Worm (Caenorhabditis elegans) whole organism, L1 larva: ENCODE data around the gene rpl-20.

Experiments
- C16A3.4 ChIP-seq: fragments of 150-350 bp; optimal IDR thresholded peaks from 2 replicates; lab custom pipeline; 2014; ENCODE audit warnings: missing biosample characterization, missing genetic modification characterization
- C34B4.2 ChIP-seq: sonication (generic microtip); optimal IDR thresholded peaks from 2 replicates; lab custom pipeline; 2017; ENCODE audit warnings: mild to moderate bottlenecking, missing genetic modification characterization, missing compliant biosample characterization
- F16B12.6 ChIP-seq: fragments of 150-350 bp; optimal IDR thresholded peaks from 2 replicates; lab custom pipeline; 2014; ENCODE audit warnings: missing biosample characterization, missing genetic modification characterization
- Y116A8C.19 ChIP-seq: sonication (generic microtip); optimal IDR thresholded peaks from 2 replicates; lab custom pipeline; 2016; ENCODE audit warnings: missing compliant biosample characterization, missing genetic modification characterization, borderline replicate concordance
- aha-1 ChIP-seq: fragments of 150-350 bp; optimal IDR thresholded peaks from 2 replicates; lab custom pipeline; 2014; ENCODE audit warnings: missing biosample characterization, missing genetic modification characterization
- blmp-1 ChIP-seq: fragments of 150-350 bp; optimal IDR thresholded peaks from 2 replicates; lab custom pipeline; 2014; ENCODE audit warnings: missing biosample characterization, missing genetic modification characterization
- ceh-63 ChIP-seq: fragments of 200-800 bp; sonication (Bioruptor generic); optimal IDR thresholded peaks from 2 replicates; lab custom pipeline; 2018; ENCODE audit warnings: mild to moderate bottlenecking, missing genetic modification characterization, missing compliant biosample characterization
- ceh-82 ChIP-seq, 3 experiments: fragments of 150-350 bp in 1 of 3; sonication (generic microtip) in 2 of 3; optimal IDR thresholded peaks; 2 replicates each; lab custom pipeline; 2014 to 2017; ENCODE audit warnings: missing biosample characterization in 3 of 3, missing genetic modification characterization in 3 of 3
- ceh-90 ChIP-seq: sonication (generic microtip); optimal IDR thresholded peaks from 2 replicates; lab custom pipeline; 2016; ENCODE audit warnings: missing genetic modification characterization, missing compliant biosample characterization
- ces-1 ChIP-seq: fragments of 150-350 bp; optimal IDR thresholded peaks from 2 replicates; lab custom pipeline; 2014; ENCODE audit warnings: missing biosample characterization, missing genetic modification reagents, missing genetic modification characterization
- dpl-1 ChIP-seq, 3 experiments: fragments of 150-350 bp in 2 of 3; sonication (generic microtip) in 1 of 3; optimal IDR thresholded peaks; 2 replicates each; lab custom pipeline; 2014 to 2017; ENCODE audit warnings: missing biosample characterization in 3 of 3, missing genetic modification characterization in 3 of 3, missing genetic modification reagents in 3 of 3
- efl-1 ChIP-seq, 4 experiments: fragments of 150-350 bp; optimal IDR thresholded peaks in 3 of 4; peaks in 1 of 4; 1 replicate in 1 of 4; 2 replicates in 3 of 4; lab custom pipeline; 2014; ENCODE audit warnings: missing biosample characterization in 2 of 4, missing genetic modification characterization in 2 of 4, missing genetic modification reagents in 2 of 4
- efl-3 ChIP-seq: fragments of 200-800 bp; sonication (Bioruptor generic); optimal IDR thresholded peaks from 2 replicates; lab custom pipeline; 2018; ENCODE audit warnings: mild to moderate bottlenecking, missing genetic modification characterization, missing compliant biosample characterization
- egl-13 ChIP-seq: sonication (generic microtip); optimal IDR thresholded peaks from 2 replicates; lab custom pipeline; 2016; ENCODE audit warnings: missing genotype, missing genetic modification reagents, missing genetic modification characterization, missing compliant biosample characterization
- elt-2 ChIP-seq: sonication (generic microtip); optimal IDR thresholded peaks from 2 replicates; lab custom pipeline; 2016; ENCODE audit warnings: missing genetic modification characterization, mild to moderate bottlenecking, inconsistent platforms, missing compliant biosample characterization, missing genetic modification reagents
- elt-3 ChIP-seq, 6 experiments: fragments of 150-350 bp in 1 of 6; sonication (generic microtip); optimal IDR thresholded peaks; 2 replicates each; lab custom pipeline; 2017 to 2018; ENCODE audit warnings: missing biosample characterization in 6 of 6, missing genetic modification characterization in 6 of 6, inconsistent platforms in 1 of 6
- fkh-10 ChIP-seq: sonication (generic microtip); optimal IDR thresholded peaks from 2 replicates; lab custom pipeline; 2017; ENCODE audit warnings: missing biosample characterization, missing genetic modification reagents, missing genetic modification characterization
- fkh-8 ChIP-seq: sonication (generic microtip); optimal IDR thresholded peaks from 2 replicates; lab custom pipeline; 2016; ENCODE audit warnings: mild to moderate bottlenecking, missing genetic modification characterization, missing compliant biosample characterization
- fos-1 ChIP-seq: fragments of 150-350 bp; optimal IDR thresholded peaks from 2 replicates; lab custom pipeline; 2014; ENCODE audit warnings: missing biosample characterization, missing genetic modification characterization
- grh-1 ChIP-seq: fragments of 200-800 bp; sonication (Bioruptor generic); IDR thresholded peaks from 2 replicates; pipeline ENCODE4 v1.3.6; 2022; ENCODE audit warnings: missing genetic modification reagents, missing genetic modification characterization, missing compliant biosample characterization
- hlh-17 ChIP-seq: fragments of 200-800 bp; sonication (Bioruptor generic); optimal IDR thresholded peaks from 2 replicates; lab custom pipeline; 2018; ENCODE audit warnings: missing genetic modification characterization, mild to moderate bottlenecking, missing compliant biosample characterization, moderate library complexity, borderline replicate concordance
- isw-1 ChIP-seq: fragments of 200-800 bp; sonication (Bioruptor generic); IDR thresholded peaks from 2 replicates; pipeline ENCODE4 v1.3.6; 2022; ENCODE audit warnings: missing genetic modification characterization, missing compliant biosample characterization
- lin-14 ChIP-seq: fragments of 200-800 bp; sonication (Bioruptor generic); optimal IDR thresholded peaks from 2 replicates; lab custom pipeline; 2018; ENCODE audit warnings: mild to moderate bottlenecking, missing genetic modification characterization, moderate library complexity, missing compliant biosample characterization
- lin-15B ChIP-seq: fragments of 150-350 bp; sonication (generic microtip); optimal IDR thresholded peaks from 3 replicates; lab custom pipeline; 2014; ENCODE audit warnings: missing biosample characterization, missing genetic modification characterization
- lin-39 ChIP-seq: fragments of 150-350 bp; optimal IDR thresholded peaks from 2 replicates; lab custom pipeline; 2014; ENCODE audit warnings: missing biosample characterization, missing genetic modification reagents, missing genetic modification characterization
- mab-9 ChIP-seq: fragments of 200-800 bp; sonication (Bioruptor generic); IDR thresholded peaks from 2 replicates; pipeline ENCODE4 v1.3.6; 2022; ENCODE audit warnings: missing genetic modification reagents, missing genetic modification characterization, missing compliant biosample characterization
- mdl-1 ChIP-seq, 2 experiments: fragments of 150-350 bp; optimal IDR thresholded peaks; 2 replicates each; lab custom pipeline; 2014 to 2017; ENCODE audit warnings: missing biosample characterization in 2 of 2, missing genetic modification characterization in 2 of 2, inconsistent platforms in 1 of 2
- mef-2 ChIP-seq: fragments of 150-350 bp; optimal IDR thresholded peaks from 2 replicates; lab custom pipeline; 2014; ENCODE audit warnings: missing biosample characterization, missing genetic modification characterization
- nhr-12 ChIP-seq: sonication (generic microtip); optimal IDR thresholded peaks from 2 replicates; lab custom pipeline; 2017; ENCODE audit warnings: missing biosample characterization, missing genetic modification characterization
- nhr-20 ChIP-seq: sonication (generic microtip); optimal IDR thresholded peaks from 2 replicates; lab custom pipeline; 2016; ENCODE audit warnings: mild to moderate bottlenecking, missing genetic modification characterization, missing compliant biosample characterization
- nhr-237 ChIP-seq: fragments of 150-350 bp; optimal IDR thresholded peaks from 2 replicates; lab custom pipeline; 2014; ENCODE audit warnings: missing biosample characterization, missing genetic modification characterization
- nhr-71 ChIP-seq: sonication (generic microtip); optimal IDR thresholded peaks from 2 replicates; lab custom pipeline; 2016; ENCODE audit warnings: mild to moderate bottlenecking, missing genetic modification characterization, moderate library complexity, missing compliant biosample characterization
- nhr-76 ChIP-seq: sonication (generic microtip); optimal IDR thresholded peaks from 2 replicates; lab custom pipeline; 2017; ENCODE audit warnings: missing biosample characterization, missing genetic modification characterization
- nhr-77 ChIP-seq: fragments of 150-350 bp; optimal IDR thresholded peaks from 2 replicates; lab custom pipeline; 2014; ENCODE audit warnings: missing biosample characterization, missing genetic modification characterization
- nhr-84 ChIP-seq: sonication (generic microtip); optimal IDR thresholded peaks from 2 replicates; lab custom pipeline; 2017; ENCODE audit warnings: missing biosample characterization, missing genetic modification characterization
- nhr-85 ChIP-seq: sonication (generic microtip); peaks from one replicate; lab custom pipeline; 2016; ENCODE audit warnings: missing genetic modification characterization, inconsistent platforms, missing compliant biosample characterization
- nhr-90 ChIP-seq: sonication (generic microtip); optimal IDR thresholded peaks from 2 replicates; lab custom pipeline; 2016; ENCODE audit warnings: mild to moderate bottlenecking, missing genetic modification characterization, missing compliant biosample characterization; ENCODE audit not compliant: poor library complexity
- pag-3 ChIP-seq: sonication (generic microtip); optimal IDR thresholded peaks from 2 replicates; lab custom pipeline; 2017; ENCODE audit warnings: missing genetic modification characterization, mild to moderate bottlenecking, missing compliant biosample characterization, antibody characterized with exemption, borderline replicate concordance; ENCODE audit not compliant: insufficient read depth
- pqm-1 ChIP-seq: sonication (generic microtip); optimal IDR thresholded peaks from 3 replicates; lab custom pipeline; 2017; ENCODE audit warnings: missing biosample characterization, missing genetic modification characterization
- rnt-1 ChIP-seq: sonication (generic microtip); optimal IDR thresholded peaks from 2 replicates; lab custom pipeline; 2016; ENCODE audit warnings: mild to moderate bottlenecking, missing genetic modification characterization, moderate library complexity, missing compliant biosample characterization
- skn-1 ChIP-seq: fragments of 150-350 bp; optimal IDR thresholded peaks from 2 replicates; lab custom pipeline; 2014; ENCODE audit warnings: missing biosample characterization, missing genetic modification characterization
- sox-4 ChIP-seq: sonication (generic microtip); optimal IDR thresholded peaks from 2 replicates; lab custom pipeline; 2016; ENCODE audit warnings: missing genetic modification characterization, missing compliant biosample characterization
- unc-30 ChIP-seq: sonication (generic microtip); optimal IDR thresholded peaks from 2 replicates; lab custom pipeline; 2017; ENCODE audit warnings: missing biosample characterization, missing genetic modification characterization
- unc-86 ChIP-seq: sonication (generic microtip); optimal IDR thresholded peaks from 2 replicates; lab custom pipeline; 2016; ENCODE audit warnings: missing genetic modification characterization, missing compliant biosample characterization
- unc-98 ChIP-seq: fragments of 200-800 bp; sonication (Bioruptor generic); IDR thresholded peaks from 2 replicates; pipeline ENCODE4 v1.3.6; 2022; ENCODE audit warnings: missing genetic modification characterization, missing compliant biosample characterization
- vab-15 ChIP-seq: sonication (generic microtip); optimal IDR thresholded peaks from 2 replicates; lab custom pipeline; 2017; ENCODE audit warnings: missing genotype, mild to moderate bottlenecking, missing genetic modification characterization, missing compliant biosample characterization
- xbp-1 ChIP-seq: sonication (generic microtip); optimal IDR thresholded peaks from 2 replicates; lab custom pipeline; 2016; ENCODE audit warnings: missing genetic modification characterization, missing compliant biosample characterization
- zag-1 ChIP-seq: fragments of 150-350 bp; optimal IDR thresholded peaks from 2 replicates; lab custom pipeline; 2014; ENCODE audit warnings: missing biosample characterization, missing genetic modification characterization
- zip-4 ChIP-seq: fragments of 200-800 bp; sonication (Bioruptor generic); optimal IDR thresholded peaks from 2 replicates; lab custom pipeline; 2018; ENCODE audit warnings: mild to moderate bottlenecking, missing genetic modification characterization, moderate library complexity, missing compliant biosample characterization
- ztf-11 ChIP-seq, 2 experiments: sonication (generic microtip); optimal IDR thresholded peaks; 2 replicates each; lab custom pipeline; 2016 to 2017; ENCODE audit warnings: missing genetic modification characterization in 2 of 2, missing biosample characterization in 1 of 2, missing compliant biosample characterization in 1 of 2
- ztf-4 ChIP-seq: fragments of 150-350 bp; optimal IDR thresholded peaks from 2 replicates; lab custom pipeline; 2014; ENCODE audit warnings: missing biosample characterization, missing genetic modification characterization

Gene rpl-20

DNA sequence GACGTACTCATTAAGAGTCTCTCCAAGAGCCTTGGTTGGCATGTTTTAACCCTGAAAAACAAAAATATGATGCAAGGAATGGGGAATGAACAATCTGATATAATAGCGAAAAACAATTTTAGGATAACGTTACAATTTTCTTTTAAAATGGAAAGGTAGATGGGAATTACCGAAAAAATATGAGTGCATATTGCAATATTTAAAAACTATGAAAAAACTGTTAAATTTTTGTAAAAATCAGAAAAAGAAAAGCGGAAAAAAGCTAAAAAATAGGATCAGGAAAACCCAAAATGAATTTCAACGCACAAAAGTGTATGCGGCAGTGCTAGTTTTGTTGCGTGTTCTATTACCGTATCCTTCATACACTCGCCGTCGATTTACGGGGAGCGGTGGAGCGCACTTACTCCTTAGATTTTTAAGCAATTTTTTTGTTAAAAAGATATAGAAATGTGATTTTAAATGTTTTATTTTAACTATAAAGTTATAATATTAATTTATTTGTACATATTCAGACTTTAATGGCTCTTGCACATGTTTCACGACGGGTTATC, at the start of gene rpl-20, which contains the start of gene Y17G9B.5:
Gene rpl-20, minus strand, starts transcription at position 51 of the 551 bp plus-strand sequence.
Gene Y17G9B.5, plus strand, starts transcription at position 513 of the 551 bp plus-strand sequence.
- TF ChIP-seq dpl-1 (GFP tag; optimal IDR thresholded peaks at IDR 0.05; lab: Kevin White, UChicago) (peak; percentile 94 to 96 (median 96)), fos-1 (peak; percentile 99), ceh-82 (tag; optimal IDR thresholded peaks at IDR 0.05; lab: Kevin White, UChicago) (peak; percentile 100), egl-13 (tag; lab: Kevin White, UChicago) (peak; percentile 100), pqm-1 (tag; lab: Kevin White, UChicago) (peak; percentile 88), skn-1 (peak; percentile 99), unc-98 (GFP tag; lab: Robert Waterston, UW) (peak; percentile 98), nhr-76 (tag; lab: Kevin White, UChicago) (peak; percentile 81), nhr-84 (peak; percentile 91), isw-1 (peak; percentile 100), zip-4 (GFP tag; lab: Kevin White, UChicago) (peak; percentile 98), xbp-1 (tag; lab: Kevin White, UChicago) (peak; percentile 100), efl-3 (peak; percentile 98), efl-1 (optimal IDR thresholded peaks at IDR 0.05; lab: Kevin White, UChicago) (peak; percentile 97 to 98), efl-1 (GFP tag; optimal IDR thresholded peaks at IDR 0.05 in 1 of 2; lab: Kevin White, UChicago) (peak; percentile 91 to 99), F16B12.6 (peak; percentile 81), fkh-8 (tag; lab: Kevin White, UChicago) (peak; percentile 100), unc-86 (peak; percentile 100), C16A3.4 (peak; percentile 100), mab-9 (GFP tag; lab: Robert Waterston, UW) (peak; percentile 99), Y116A8C.19 (peak; percentile 81), grh-1 (GFP tag; lab: Robert Waterston, UW) (peak; percentile 100), zag-1 (tag; lab: Kevin White, UChicago) (peak; percentile 99), nhr-237 (tag; lab: Kevin White, UChicago) (peak; percentile 99), lin-39 (tag; lab: Kevin White, UChicago) (peak; percentile 99), rnt-1 (tag; lab: Kevin White, UChicago) (peak; percentile 99), elt-2 (tag; lab: Kevin White, UChicago) (peak; percentile 99), ceh-90 (tag; lab: Kevin White, UChicago) (peak; percentile 75), ceh-63 (peak; percentile 96), mef-2 (peak; percentile 97), nhr-71 (tag; lab: Kevin White, UChicago) (peak; percentile 100), pag-3 (peak; percentile 85), nhr-77 (tag; lab: Kevin White, UChicago) (peak; percentile 100), aha-1 (peak; percentile 98), nhr-20 (peak; percentile 100), nhr-90 (tag; lab: Kevin White, UChicago) (peak; percentile 100), sox-4 (tag; lab: Kevin White, UChicago) (peak; percentile 98), elt-3 (tag; optimal IDR thresholded peaks at IDR 0.05; lab: Kevin White, UChicago) (peak; percentile 85 to 100 (median 100)), nhr-12 (tag; lab: Kevin White, UChicago) (peak; percentile 78), blmp-1 (tag; lab: Kevin White, UChicago) (peak; percentile 94), mdl-1 (tag; optimal IDR thresholded peaks at IDR 0.05; lab: Kevin White, UChicago) (peak in 1 of 2 experiments; percentile 98), nhr-85 (tag; lab: Kevin White, UChicago) (peak; percentile 100), C34B4.2 (tag; lab: Kevin White, UChicago) (peak; percentile 98), vab-15 (tag; lab: Kevin White, UChicago) (peak; percentile 97), ztf-4 (tag; lab: Kevin White, UChicago) (peak; percentile 100), ces-1 (GFP tag; lab: Kevin White, UChicago) (peak; percentile 81), unc-30 (peak; percentile 91), lin-15B (tag; lab: Kevin White, UChicago) (peak; percentile 100), ztf-11 (tag; optimal IDR thresholded peaks at IDR 0.05; lab: Kevin White, UChicago) (peak; percentile 92 to 100), hlh-17 (peak; percentile 73), lin-14 (GFP tag; lab: Kevin White, UChicago) (peak; percentile 100), fkh-10 (GFP tag; lab: Kevin White, UChicago) (peak; percentile 99)
